Fruit fly (Drosophila melanogaster): ENCODE results near the gene Phf5a.

Gene Phf5a

DNA sequence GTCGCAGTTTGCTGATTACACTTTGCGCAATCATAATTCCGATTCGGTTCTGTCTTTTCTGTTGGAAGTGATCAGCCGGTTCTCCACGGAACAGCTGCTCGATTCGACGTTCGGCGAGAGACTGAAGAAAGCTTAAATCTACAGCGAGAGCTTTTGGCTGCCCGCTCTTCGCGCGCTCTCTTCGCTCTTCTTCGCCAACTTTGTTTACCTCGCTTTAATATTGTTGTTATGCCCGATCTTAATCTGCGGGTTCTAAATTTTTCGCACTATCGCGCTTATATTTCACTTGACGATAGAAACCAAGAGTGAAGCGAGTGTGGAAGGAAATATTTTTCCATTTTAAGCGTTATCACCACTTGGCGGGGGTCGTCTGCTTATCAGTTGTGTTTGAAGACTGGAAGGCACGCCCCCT, 3.8 kb upstream of the Phf5a start, which contains the start of gene CG9547 (continued):
- TF ChIP-seq Bdp1 (GFP tag; optimal IDR thresholded peaks at IDR 0.05) (no peak), hb (GFP tag; IDR thresholded peaks at IDR 0.05; ENCODE audit: partially characterized antibody) (no peak), Rx (GFP tag; IDR thresholded peaks at IDR 0.05) (no peak), zfh1 (GFP tag; IDR thresholded peaks at IDR 0.05) (no peak), CG13296 (GFP tag; optimal IDR thresholded peaks at IDR 0.05) (peak; percentile 70), hth (optimal IDR thresholded peaks at IDR 0.05) (no peak), Six4 (GFP tag; optimal IDR thresholded peaks at IDR 0.05) (no peak), lov (optimal IDR thresholded peaks at IDR 0.05) (no peak), lov (GFP tag; IDR thresholded peaks at IDR 0.05) (no peak), CG3838 (GFP tag; optimal IDR thresholded peaks at IDR 0.05) (no peak), Xbp1 (GFP tag; optimal IDR thresholded peaks at IDR 0.05) (no peak), pan (optimal IDR thresholded peaks at IDR 0.05) (no peak), pan (GFP tag; optimal IDR thresholded peaks at IDR 0.05 in 1 of 2, IDR thresholded peaks at IDR 0.05 in 1 of 2) (no peak), ham (GFP tag; IDR thresholded peaks at IDR 0.05) (no peak), prd (optimal IDR thresholded peaks at IDR 0.05) (no peak), prd (GFP tag; IDR thresholded peaks at IDR 0.05) (no peak), vfl (GFP tag; optimal IDR thresholded peaks at IDR 0.05) (no peak), CG12744 (GFP tag; optimal IDR thresholded peaks at IDR 0.05) (no peak), Hey (tag; optimal IDR thresholded peaks at IDR 0.05) (peak; percentile 48), crc (GFP tag; optimal IDR thresholded peaks at IDR 0.05) (no peak), maf-S (GFP tag; optimal IDR thresholded peaks at IDR 0.05) (no peak), CG15514 (GFP tag; optimal IDR thresholded peaks at IDR 0.05) (peak; percentile 54), al (GFP tag; IDR thresholded peaks at IDR 0.05) (no peak), H2.0 (GFP tag; IDR thresholded peaks at IDR 0.05) (no peak), Trl (optimal IDR thresholded peaks at IDR 0.05) (peak; percentile 71 to 84), Trl (GFP tag; optimal IDR thresholded peaks at IDR 0.05) (no peak), dan (GFP tag; IDR thresholded peaks at IDR 0.05) (no peak), Oli (tag; optimal IDR thresholded peaks at IDR 0.05) (no peak), D (optimal IDR thresholded peaks at IDR 0.05) (no peak), D (GFP tag; optimal IDR thresholded peaks at IDR 0.05) (no peak), Asciz (GFP tag; optimal IDR thresholded peaks at IDR 0.05) (no peak), ranshi (GFP tag; IDR thresholded peaks at IDR 0.05) (no peak; the same call in 1 of the 2 replicates), caup (GFP tag; optimal IDR thresholded peaks at IDR 0.05; ENCODE audit: severe bottlenecking) (peak; percentile 39), NK7.1 (GFP tag; optimal IDR thresholded peaks at IDR 0.05) (no peak), eyg (GFP tag; optimal IDR thresholded peaks at IDR 0.05) (no peak), wdn (GFP tag; IDR thresholded peaks at IDR 0.05) (no peak), CG1602 (GFP tag; optimal IDR thresholded peaks at IDR 0.05) (no peak), CG31224 (GFP tag; IDR thresholded peaks at IDR 0.05) (no peak), so (GFP tag; IDR thresholded peaks at IDR 0.05) (peak; percentile 38; the same call in 1 of the 3 replicates), D19B (GFP tag; optimal IDR thresholded peaks at IDR 0.05) (no peak), CG4282 (GFP tag; optimal IDR thresholded peaks at IDR 0.05) (no peak), CG14014 (GFP tag; IDR thresholded peaks at IDR 0.05) (peak; percentile 25; the same call in 1 of the 2 replicates), salm (tag; optimal IDR thresholded peaks at IDR 0.05) (peak; percentile 22), CG7745 (tag; optimal IDR thresholded peaks at IDR 0.05) (peak; percentile 97), Abd-B (GFP tag; optimal IDR thresholded peaks at IDR 0.05) (no peak), Taf1 (GFP tag; IDR thresholded peaks at IDR 0.05) (no peak), CG10366 (GFP tag; IDR thresholded peaks at IDR 0.05) (no peak), CG15073 (GFP tag; optimal IDR thresholded peaks at IDR 0.05) (no peak), CG12659 (GFP tag; optimal IDR thresholded peaks at IDR 0.05) (peak; percentile 0), tgo (GFP tag; IDR thresholded peaks at IDR 0.05) (no peak), chn (GFP tag; optimal IDR thresholded peaks at IDR 0.05) (no peak), ci (GFP tag; IDR thresholded peaks at IDR 0.05) (peak; percentile 69; the same call in 2 of the 3 replicates), CG34224 (GFP tag; IDR thresholded peaks at IDR 0.05; ENCODE audit: partially characterized antibody) (peak; percentile 45; the same call in 2 of the 3 replicates), CG6791 (GFP tag; IDR thresholded peaks at IDR 0.05; ENCODE audit: partially characterized antibody) (no peak)
